Worm (Caenorhabditis elegans): ENCODE measurements around the gene nhr-264.

ce11 chrIV:9300127-9300526 lies 6.4 kb upstream of the nhr-264 start, which contains the start of gene F49C12.3:
- TF ChIP-seq ama-1 (optimal IDR thresholded peaks at IDR 0.05) (no peak), duxl-1 (tag; optimal IDR thresholded peaks at IDR 0.05; ENCODE audit: poor library complexity) (no peak), nhr-41 (GFP tag; IDR thresholded peaks at IDR 0.05) (no peak), jun-1 (tag; optimal IDR thresholded peaks at IDR 0.05) (no peak), snpc-4 (tag; optimal IDR thresholded peaks at IDR 0.05) (no peak), unc-62 (GFP tag; optimal IDR thresholded peaks at IDR 0.05 in 1 of 2) (no peak), unc-62 (tag; optimal IDR thresholded peaks at IDR 0.05) (no peak)
